Worm (Caenorhabditis elegans): ENCODE measurements around the gene faah-6.
A peak's percentile ranks its signal among the peaks of the same experiment; 100 is the strongest.

faah-6 gene

DNA sequence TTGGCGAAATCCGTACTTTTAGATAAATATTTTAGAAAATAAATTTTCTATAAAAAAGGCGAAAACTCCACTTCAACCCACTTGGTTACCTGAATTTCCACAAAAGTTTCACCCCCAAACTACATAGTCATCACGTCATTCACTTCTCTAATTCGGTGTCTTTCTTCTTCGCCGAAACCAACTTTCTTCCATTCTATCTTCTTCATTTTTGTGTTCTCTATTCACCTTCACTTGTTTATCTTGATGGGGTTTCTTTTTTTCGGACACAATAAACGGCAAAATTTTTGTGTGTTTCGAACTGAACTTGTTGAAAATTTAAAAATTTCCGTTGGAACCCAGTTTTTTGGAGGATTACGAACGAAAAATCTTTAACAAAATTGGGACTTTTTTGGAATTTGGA lies 16.6 kb downstream of the faah-6 start:
- TF ChIP-seq blmp-1 (tag; optimal IDR thresholded peaks at IDR 0.05; ENCODE audit: insufficient read depth) (peak; percentile 70), ama-1 (optimal IDR thresholded peaks at IDR 0.05) (no peak)

DNA sequence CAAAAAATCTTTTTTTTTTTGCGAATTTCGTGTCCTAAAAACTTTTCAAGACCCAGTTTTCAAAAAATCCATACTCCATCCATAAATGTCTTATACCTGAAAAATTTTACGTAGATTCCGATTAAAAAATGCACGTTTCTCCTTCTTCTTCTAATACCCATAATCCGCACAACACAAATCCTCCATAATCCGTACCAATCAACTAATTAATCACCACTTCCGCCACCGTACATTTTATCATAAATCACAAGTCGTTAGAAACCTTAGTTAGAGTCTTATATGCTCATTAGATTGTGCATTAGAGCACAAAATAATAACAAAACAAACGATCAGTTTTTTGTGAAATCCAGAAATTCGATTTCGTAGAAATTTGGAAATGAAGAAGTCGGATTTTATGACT lies 18.8 kb downstream of the faah-6 start:
- TF ChIP-seq mbf-1 (tag; optimal IDR thresholded peaks at IDR 0.05) (no peak), egl-27 (tag; optimal IDR thresholded peaks at IDR 0.05) (no peak), nhr-10 (tag; optimal IDR thresholded peaks at IDR 0.05) (no peak), ztf-4 (tag; optimal IDR thresholded peaks at IDR 0.05) (no peak), nhr-237 (tag; optimal IDR thresholded peaks at IDR 0.05) (no peak), C34F6.9 (tag; optimal IDR thresholded peaks at IDR 0.05) (no peak), blmp-1 (tag; optimal IDR thresholded peaks at IDR 0.05; ENCODE audit: insufficient read depth) (no peak), elt-3 (tag; optimal IDR thresholded peaks at IDR 0.05) (no peak), nhr-23 (tag; optimal IDR thresholded peaks at IDR 0.05) (no peak), mdl-1 (tag; optimal IDR thresholded peaks at IDR 0.05) (no peak), aly-2 (tag; optimal IDR thresholded peaks at IDR 0.05) (no peak), nhr-129 (tag; optimal IDR thresholded peaks at IDR 0.05) (no peak), ztf-11 (tag; optimal IDR thresholded peaks at IDR 0.05) (no peak), ceh-16 (tag; optimal IDR thresholded peaks at IDR 0.05) (no peak), unc-39 (tag; optimal IDR thresholded peaks at IDR 0.05) (no peak), ceh-82 (tag; optimal IDR thresholded peaks at IDR 0.05) (no peak), elt-1 (tag; optimal IDR thresholded peaks at IDR 0.05) (no peak)

DNA sequence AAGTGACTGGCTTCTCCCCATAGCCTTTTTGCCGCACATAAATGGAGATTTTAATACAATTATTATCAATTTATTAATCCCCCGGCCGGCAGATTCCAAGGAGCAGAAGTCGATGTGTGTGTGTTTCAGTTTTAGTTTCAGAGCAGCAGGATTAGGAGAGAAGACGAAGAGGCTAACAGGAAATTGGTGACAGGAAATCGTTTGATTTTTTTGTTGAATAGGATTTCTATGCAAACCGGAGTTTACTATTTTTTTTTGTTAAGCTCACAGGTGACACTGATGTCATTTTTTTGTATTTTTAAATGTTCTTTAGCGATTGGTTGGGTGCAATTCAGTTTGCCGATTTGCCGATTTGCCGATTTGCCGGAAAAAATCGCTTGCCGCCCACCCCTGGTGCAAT lies 30.3 kb downstream of the faah-6 start:
- TF ChIP-seq peb-1 (tag; optimal IDR thresholded peaks at IDR 0.05) (no peak), egl-27 (tag; optimal IDR thresholded peaks at IDR 0.05) (no peak), nhr-12 (tag; optimal IDR thresholded peaks at IDR 0.05) (no peak), nhr-25 (tag; optimal IDR thresholded peaks at IDR 0.05) (no peak), blmp-1 (tag; optimal IDR thresholded peaks at IDR 0.05; ENCODE audit: insufficient read depth) (no peak), lsy-2 (tag; optimal IDR thresholded peaks at IDR 0.05) (no peak), elt-1 (tag; optimal IDR thresholded peaks at IDR 0.05) (no peak), unc-55 (GFP tag; optimal IDR thresholded peaks at IDR 0.05) (no peak)

ce11 chrIII:11681461-11682014 lies 31.3 kb downstream of the faah-6 start:
- no peak for TF ChIP-seq ztf-4 (tag; optimal IDR thresholded peaks at IDR 0.05)
- TF ChIP-seq nhr-10 (tag; optimal IDR thresholded peaks at IDR 0.05) = no peak
- no peak for TF ChIP-seq gmeb-1 (tag; optimal IDR thresholded peaks at IDR 0.05)
- TF ChIP-seq ztf-11 (tag; optimal IDR thresholded peaks at IDR 0.05) = no peak
- no peak for TF ChIP-seq unc-55 (GFP tag; optimal IDR thresholded peaks at IDR 0.05)
- TF ChIP-seq C34F6.9 (tag; optimal IDR thresholded peaks at IDR 0.05) = no peak
- no peak for TF ChIP-seq mdl-1 (tag; optimal IDR thresholded peaks at IDR 0.05)
- no peak for TF ChIP-seq crh-2 (tag; optimal IDR thresholded peaks at IDR 0.05)
- TF ChIP-seq sem-4 (tag; optimal IDR thresholded peaks at IDR 0.05) = no peak
- TF ChIP-seq alr-1 (tag; optimal IDR thresholded peaks at IDR 0.05) = no peak
- no peak for TF ChIP-seq mbf-1 (tag; optimal IDR thresholded peaks at IDR 0.05)
- TF ChIP-seq lin-13 (GFP tag; optimal IDR thresholded peaks at IDR 0.05) = no peak
- no peak for TF ChIP-seq elt-3 (tag; optimal IDR thresholded peaks at IDR 0.05)
- no peak for TF ChIP-seq skn-1 (tag; optimal IDR thresholded peaks at IDR 0.05)
- TF ChIP-seq nhr-23 (tag; optimal IDR thresholded peaks at IDR 0.05) = no peak
- no peak for TF ChIP-seq R02D3.7 (tag; optimal IDR thresholded peaks at IDR 0.05)
- TF ChIP-seq ama-1 (optimal IDR thresholded peaks at IDR 0.05) = no peak
- TF ChIP-seq nhr-237 (tag; optimal IDR thresholded peaks at IDR 0.05) = no peak
- no peak for TF ChIP-seq lsy-2 (tag; optimal IDR thresholded peaks at IDR 0.05)
- no peak for TF ChIP-seq ceh-16 (tag; optimal IDR thresholded peaks at IDR 0.05)

ce11 chrIII:11683038-11683437 lies 32.8 kb downstream of the faah-6 start:
- TF ChIP-seq C34F6.9 (tag; optimal IDR thresholded peaks at IDR 0.05) (no peak), lin-11 (tag; optimal IDR thresholded peaks at IDR 0.05) (no peak), elt-1 (tag; optimal IDR thresholded peaks at IDR 0.05) (no peak), mdl-1 (tag; optimal IDR thresholded peaks at IDR 0.05) (no peak), skn-1 (tag; optimal IDR thresholded peaks at IDR 0.05) (no peak), Y55F3AM.14 (GFP tag; optimal IDR thresholded peaks at IDR 0.05) (no peak), sma-3 (GFP tag; optimal IDR thresholded peaks at IDR 0.05) (no peak), fos-1 (tag; optimal IDR thresholded peaks at IDR 0.05) (no peak), nhr-21 (tag; optimal IDR thresholded peaks at IDR 0.05) (no peak), nhr-237 (tag; optimal IDR thresholded peaks at IDR 0.05) (no peak), nhr-25 (tag; optimal IDR thresholded peaks at IDR 0.05) (no peak), sma-9 (GFP tag; optimal IDR thresholded peaks at IDR 0.05) (no peak), sma-9 (tag; optimal IDR thresholded peaks at IDR 0.05) (no peak), crh-2 (tag; optimal IDR thresholded peaks at IDR 0.05) (no peak), elt-3 (tag; optimal IDR thresholded peaks at IDR 0.05) (no peak), unc-62 (GFP tag; optimal IDR thresholded peaks at IDR 0.05) (no peak), ztf-4 (tag; optimal IDR thresholded peaks at IDR 0.05) (no peak), snpc-4 (tag; optimal IDR thresholded peaks at IDR 0.05) (no peak), gmeb-1 (tag; optimal IDR thresholded peaks at IDR 0.05) (no peak), nhr-23 (tag; optimal IDR thresholded peaks at IDR 0.05) (no peak)

Data from whole organism, L2 larva.